Worm (Caenorhabditis elegans): ENCODE results near the gene dnj-1.

Gene dnj-1

ce11 chrIV:11288965-11289364, 9.9 kb upstream of the dnj-1 start (continued):
- TF ChIP-seq zip-4 (GFP tag; optimal IDR thresholded peaks at IDR 0.05) (no peak), mdl-1 (tag; optimal IDR thresholded peaks at IDR 0.05) (no peak), elt-3 (tag; optimal IDR thresholded peaks at IDR 0.05) (no peak), tbx-2 (tag; optimal IDR thresholded peaks at IDR 0.05) (no peak), nhr-28 (tag; optimal IDR thresholded peaks at IDR 0.05) (no peak), lin-14 (GFP tag; optimal IDR thresholded peaks at IDR 0.05) (peak; percentile 6), aha-1 (tag; optimal IDR thresholded peaks at IDR 0.05) (no peak), ceh-88 (GFP tag; IDR thresholded peaks at IDR 0.05) (no peak), alr-1 (tag; optimal IDR thresholded peaks at IDR 0.05; ENCODE audit: borderline replicate concordance) (no peak), blmp-1 (tag; optimal IDR thresholded peaks at IDR 0.05) (no peak), mep-1 (tag; optimal IDR thresholded peaks at IDR 0.05) (no peak), ceh-82 (tag; optimal IDR thresholded peaks at IDR 0.05) (no peak)

DNA sequence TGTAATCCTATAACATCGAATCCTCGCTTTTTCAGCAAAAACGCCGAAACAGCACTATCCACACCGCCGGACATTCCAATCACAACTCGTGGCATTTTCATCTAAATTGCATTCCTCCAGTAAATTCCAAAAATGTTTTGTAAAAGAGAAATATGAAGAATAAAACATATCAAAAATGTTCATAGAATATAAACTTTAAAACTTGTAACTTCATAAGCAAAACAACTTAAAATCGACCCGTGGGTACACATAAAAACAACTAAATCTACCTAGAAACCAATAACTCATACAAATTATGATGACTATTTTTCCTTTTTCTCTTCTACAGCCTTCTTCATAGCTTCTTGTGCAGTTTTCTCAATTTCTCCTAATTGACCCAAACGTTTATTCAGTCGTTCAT, 2.0 kb upstream of the dnj-1 start, which contains the start of gene mttu-1:
mttu-1 (minus strand) TSS at position 101 of the 400 bp plus-strand sequence.
- TF ChIP-seq zip-4 (GFP tag; optimal IDR thresholded peaks at IDR 0.05) (no peak), nhr-47 (tag; optimal IDR thresholded peaks at IDR 0.05) (no peak), unc-30 (tag; optimal IDR thresholded peaks at IDR 0.05) (no peak), fkh-10 (GFP tag; optimal IDR thresholded peaks at IDR 0.05) (no peak), nhr-11 (tag; optimal IDR thresholded peaks at IDR 0.05) (no peak), ceh-8 (GFP tag; optimal IDR thresholded peaks at IDR 0.05) (no peak), zag-1 (tag; optimal IDR thresholded peaks at IDR 0.05) (no peak), elt-2 (tag; optimal IDR thresholded peaks at IDR 0.05) (no peak), blmp-1 (tag; optimal IDR thresholded peaks at IDR 0.05) (no peak), nhr-237 (tag; optimal IDR thresholded peaks at IDR 0.05) (no peak), lir-3 (tag; optimal IDR thresholded peaks at IDR 0.05; ENCODE audit: poor library complexity) (no peak), lsy-2 (tag; optimal IDR thresholded peaks at IDR 0.05) (no peak), pax-3 (tag; optimal IDR thresholded peaks at IDR 0.05) (no peak), F16B12.6 (tag; optimal IDR thresholded peaks at IDR 0.05) (no peak), ets-5 (GFP tag; IDR thresholded peaks at IDR 0.05) (no peak), lin-15B (tag; optimal IDR thresholded peaks at IDR 0.05) (no peak), hlh-17 (GFP tag; optimal IDR thresholded peaks at IDR 0.05; ENCODE audit: borderline replicate concordance) (no peak), C34B4.2 (tag; optimal IDR thresholded peaks at IDR 0.05) (no peak)

ce11 chrIV:11304970-11305369, 6.1 kb downstream of the dnj-1 start:
- TF ChIP-seq efl-3 (GFP tag; optimal IDR thresholded peaks at IDR 0.05) (no peak), unc-130 (tag; optimal IDR thresholded peaks at IDR 0.05) (no peak), pax-3 (tag; optimal IDR thresholded peaks at IDR 0.05) (no peak), ceh-63 (GFP tag; optimal IDR thresholded peaks at IDR 0.05) (no peak), pag-3 (tag; optimal IDR thresholded peaks at IDR 0.05; ENCODE audit: borderline replicate concordance, insufficient read depth) (no peak), unc-62 (GFP tag; optimal IDR thresholded peaks at IDR 0.05) (no peak), nhr-28 (tag; optimal IDR thresholded peaks at IDR 0.05) (no peak), F16B12.6 (tag; optimal IDR thresholded peaks at IDR 0.05) (no peak), mab-9 (GFP tag; IDR thresholded peaks at IDR 0.05) (no peak), ama-1 (optimal IDR thresholded peaks at IDR 0.05) (no peak), efl-1 (optimal IDR thresholded peaks at IDR 0.05) (no peak), efl-1 (GFP tag; optimal IDR thresholded peaks at IDR 0.05 in 1 of 2) (peak in 1 of 2 experiments; percentile 67), dsc-1 (tag; optimal IDR thresholded peaks at IDR 0.05) (peak; percentile 55), nhr-20 (tag; optimal IDR thresholded peaks at IDR 0.05) (no peak)
